Worm (Caenorhabditis elegans) whole organism, dauer: ENCODE results near the gene gpla-1.

Experiments used
- unc-62 ChIP-seq: sonication (generic microtip); optimal IDR thresholded peaks from 2 replicates; lab custom pipeline; 2017; ENCODE audit warnings: missing biosample characterization, missing genetic modification reagents, missing genetic modification characterization

gpla-1 gene

DNA sequence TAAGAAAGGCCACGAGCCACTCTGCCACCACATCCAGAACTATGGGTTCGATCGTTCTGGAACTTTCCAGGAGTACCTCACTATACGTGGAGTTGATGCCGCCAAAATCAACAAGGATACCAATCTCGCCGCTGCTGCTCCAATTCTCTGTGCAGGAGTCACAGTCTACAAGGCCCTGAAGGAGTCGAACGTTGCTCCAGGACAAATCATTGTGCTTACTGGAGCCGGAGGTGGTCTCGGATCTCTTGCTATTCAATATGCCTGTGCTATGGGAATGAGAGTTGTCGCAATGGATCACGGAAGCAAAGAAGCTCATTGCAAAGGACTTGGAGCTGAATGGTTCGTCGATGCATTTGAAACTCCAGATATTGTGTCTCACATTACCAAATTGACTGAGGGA lies 49.0 kb downstream of the gpla-1 start:
- TF ChIP-seq unc-62 (GFP tag; lab: Kevin White, UChicago): no peak

DNA sequence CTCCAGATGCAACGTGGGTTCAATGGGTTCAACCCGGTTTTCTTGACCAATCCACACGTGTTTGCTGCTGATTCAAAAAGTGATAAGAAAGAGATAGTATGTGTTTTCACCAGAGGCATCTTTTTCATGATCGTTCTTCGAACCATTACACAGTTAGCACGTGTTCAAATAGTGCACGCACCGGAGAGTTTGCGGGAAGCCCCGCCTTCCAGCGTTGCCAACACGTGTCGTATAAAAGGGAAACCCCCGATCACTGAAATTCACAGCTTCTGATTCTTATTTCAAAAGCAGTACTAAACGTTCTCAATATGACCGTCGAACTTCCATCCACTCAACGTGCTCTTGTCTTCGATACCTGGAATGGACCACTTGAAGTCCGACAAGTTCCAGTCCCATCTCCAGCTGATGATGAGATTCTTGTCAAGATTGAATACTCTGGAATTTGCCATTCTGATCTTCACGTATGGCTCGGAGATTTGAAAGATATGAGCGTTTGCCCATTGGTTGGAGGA lies 49.6 kb downstream of the gpla-1 start, which contains the start of gene adh-1:
TSS of gene adh-1 (plus strand) at position 261 of the 512 bp plus-strand sequence.
- no peak for TF ChIP-seq unc-62 (GFP tag; lab: Kevin White, UChicago)
